Fruit fly (Drosophila melanogaster): ENCODE measurements around the gene Ranbp21.

Gene Ranbp21

dm6 chrX:19613473-19613872 is 38.6 kb downstream of the Ranbp21 start (continued):
- TF ChIP-seq sc (optimal IDR thresholded peaks at IDR 0.05) (no peak), sc (GFP tag; optimal IDR thresholded peaks at IDR 0.05) (no peak), corto (GFP tag; optimal IDR thresholded peaks at IDR 0.05) (no peak), fd64A (GFP tag; optimal IDR thresholded peaks at IDR 0.05) (peak; percentile 53), HLHmδ (GFP tag; optimal IDR thresholded peaks at IDR 0.05) (peak; percentile 86), CG4424 (GFP tag; optimal IDR thresholded peaks at IDR 0.05) (peak; percentile 21), Ets97D (GFP tag; optimal IDR thresholded peaks at IDR 0.05) (peak; percentile 98), Doc2 (GFP tag; IDR thresholded peaks at IDR 0.05) (no peak), CG2120 (GFP tag; optimal IDR thresholded peaks at IDR 0.05) (no peak), CG13123 (GFP tag; optimal IDR thresholded peaks at IDR 0.05) (no peak), CG3726 (GFP tag; IDR thresholded peaks at IDR 0.05) (no peak), CG15479 (GFP tag; optimal IDR thresholded peaks at IDR 0.05) (no peak), CG11085 (GFP tag; IDR thresholded peaks at IDR 0.05) (no peak), CG11504 (tag; optimal IDR thresholded peaks at IDR 0.05) (no peak), CG33213 (GFP tag; optimal IDR thresholded peaks at IDR 0.05) (peak; percentile 45), CG1024 (GFP tag; IDR thresholded peaks at IDR 0.05) (peak; percentile 44; the same call in 1 of the 2 replicates), Antp (GFP tag; optimal IDR thresholded peaks at IDR 0.05) (no peak), p53 (GFP tag; optimal IDR thresholded peaks at IDR 0.05) (no peak), NfI (GFP tag; optimal IDR thresholded peaks at IDR 0.05) (peak; percentile 78), Oli (tag; optimal IDR thresholded peaks at IDR 0.05) (no peak), Asciz (GFP tag; optimal IDR thresholded peaks at IDR 0.05) (no peak), zfh2 (GFP tag; optimal IDR thresholded peaks at IDR 0.05) (no peak), CG4328 (GFP tag; optimal IDR thresholded peaks at IDR 0.05) (peak; percentile 65), CG10654 (GFP tag; optimal IDR thresholded peaks at IDR 0.05) (no peak), dm (GFP tag; optimal IDR thresholded peaks at IDR 0.05) (no peak), CG30431 (GFP tag; optimal IDR thresholded peaks at IDR 0.05) (no peak), fd96Cb (tag; optimal IDR thresholded peaks at IDR 0.05) (no peak), CG10147 (GFP tag; optimal IDR thresholded peaks at IDR 0.05) (peak; percentile 58), E2f1 (GFP tag; IDR thresholded peaks at IDR 0.05) (no peak), CG18011 (GFP tag; optimal IDR thresholded peaks at IDR 0.05) (peak; percentile 52), Usf (GFP tag; optimal IDR thresholded peaks at IDR 0.05) (no peak), CG16813 (GFP tag; IDR thresholded peaks at IDR 0.05; ENCODE audit: partially characterized antibody) (0 out of 3 replicates have a peak, but pooled peaks have one; percentile 33), otp (GFP tag; IDR thresholded peaks at IDR 0.05) (peak; percentile 59; the same call in 1 of the 3 replicates), CG10267 (tag; optimal IDR thresholded peaks at IDR 0.05) (peak; percentile 54), Ets65A (GFP tag) (no peak), CG6813 (GFP tag; optimal IDR thresholded peaks at IDR 0.05) (peak; percentile 76), CHES-1-like (GFP tag; optimal IDR thresholded peaks at IDR 0.05) (peak; percentile 24), CG14050 (GFP tag; IDR thresholded peaks at IDR 0.05) (no peak), CG31224 (GFP tag; IDR thresholded peaks at IDR 0.05) (no peak), crp (GFP tag; optimal IDR thresholded peaks at IDR 0.05) (peak; percentile 28 to 89), chinmo (GFP tag; IDR thresholded peaks at IDR 0.05; ENCODE audit: partially characterized antibody) (no peak), CG13775 (GFP tag; optimal IDR thresholded peaks at IDR 0.05) (peak; percentile 64), ranshi (GFP tag; IDR thresholded peaks at IDR 0.05) (no peak; the same call in 1 of the 2 replicates), sd (tag; optimal IDR thresholded peaks at IDR 0.05) (no peak), schlank (tag; optimal IDR thresholded peaks at IDR 0.05) (peak; percentile 71), CoRest (tag; optimal IDR thresholded peaks at IDR 0.05) (peak; percentile 22), CG31388 (GFP tag; optimal IDR thresholded peaks at IDR 0.05) (no peak), slou (GFP tag; optimal IDR thresholded peaks at IDR 0.05) (no peak), repo (GFP tag; optimal IDR thresholded peaks at IDR 0.05) (no peak)

All from whole organism, embryonic.